Fruit fly (Drosophila melanogaster) whole organism, embryonic: ENCODE measurements around the gene CG14545.

Source experiments
- Abd-B ChIP-seq: fragments of 200-800 bp; sonication (Bioruptor generic); optimal IDR thresholded peaks from 2 replicates; lab custom pipeline; 2018; ENCODE audit warnings: missing biosample characterization, mild to moderate bottlenecking, missing genetic modification characterization, moderate library complexity
- B-H1 ChIP-seq: fragments of 200-800 bp; sonication (Bioruptor generic); IDR thresholded peaks from 3 replicates; pipeline ENCODE4 v1.3.6; 2022; ENCODE audit warnings: missing biosample characterization, missing genetic modification characterization
- Bteb2 ChIP-seq: fragments of 200-800 bp; sonication (Bioruptor generic); optimal IDR thresholded peaks from 2 replicates; lab custom pipeline; 2016; ENCODE audit warnings: missing biosample characterization, missing genetic modification characterization
- CG10959 ChIP-seq: fragments of 200-800 bp; sonication (Bioruptor generic); IDR thresholded peaks from 2 replicates; pipeline ENCODE4 v1.3.6; 2022; ENCODE audit warnings: missing biosample characterization, missing genetic modification characterization
- CG10979 ChIP-seq: fragments of 200-800 bp; sonication (Bioruptor generic); optimal IDR thresholded peaks from 2 replicates; lab custom pipeline; 2018; ENCODE audit warnings: missing biosample characterization, mild to moderate bottlenecking, missing genetic modification characterization, moderate library complexity
- CG11247 ChIP-seq: fragments of 200-800 bp; sonication (Bioruptor generic); IDR thresholded peaks from 2 replicates; pipeline ENCODE4 v1.3.6; 2022; ENCODE audit warnings: missing biosample characterization, missing genetic modification characterization
- CG1602 ChIP-seq: fragments of 200-800 bp; sonication (Bioruptor generic); optimal IDR thresholded peaks from 3 replicates; lab custom pipeline; 2016; ENCODE audit warnings: missing biosample characterization, missing genetic modification characterization
- CG1647 ChIP-seq: fragments of 200-800 bp; sonication (Bioruptor generic); optimal IDR thresholded peaks from 3 replicates; lab custom pipeline; 2016; ENCODE audit warnings: missing biosample characterization, missing genetic modification characterization
- CG17361 ChIP-seq: fragments of 200-800 bp; sonication (Bioruptor generic); IDR thresholded peaks from 3 replicates; pipeline ENCODE4 v1.3.6; 2022; ENCODE audit warnings: missing biosample characterization, missing genetic modification characterization
- CG17912 ChIP-seq: fragments of 200-800 bp; sonication (Bioruptor generic); optimal IDR thresholded peaks from 2 replicates; lab custom pipeline; 2018; ENCODE audit warnings: missing biosample characterization, mild to moderate bottlenecking, missing genetic modification characterization
- CG2199 ChIP-seq: fragments of 200-800 bp; sonication (Bioruptor generic); IDR thresholded peaks from 3 replicates; pipeline ENCODE4 v1.3.6; 2022; ENCODE audit warnings: missing biosample characterization, missing genetic modification characterization
- CG3163 ChIP-seq: fragments of 200-800 bp; sonication (Bioruptor generic); optimal IDR thresholded peaks from 3 replicates; lab custom pipeline; 2016; ENCODE audit warnings: missing biosample characterization, missing genetic modification characterization
- CG3847 ChIP-seq: fragments of 200-800 bp; sonication (Bioruptor generic); IDR thresholded peaks from 2 replicates; pipeline ENCODE4 v1.3.6; 2022; ENCODE audit warnings: missing biosample characterization, missing genetic modification characterization
- CG4282 ChIP-seq: fragments of 200-800 bp; sonication (Bioruptor generic); optimal IDR thresholded peaks from 2 replicates; lab custom pipeline; 2016; ENCODE audit warnings: missing biosample characterization, missing genetic modification characterization
- CG5180 ChIP-seq: fragments of 200-800 bp; sonication (Bioruptor generic); optimal IDR thresholded peaks from 3 replicates; lab custom pipeline; 2017; ENCODE audit warnings: missing biosample characterization, missing genetic modification characterization, mild to moderate bottlenecking, moderate library complexity, missing genetic modification reagents
- CG6175 ChIP-seq: fragments of 200-800 bp; sonication (Bioruptor generic); IDR thresholded peaks from 3 replicates; pipeline ENCODE4 v1.3.6; 2022; ENCODE audit warnings: missing biosample characterization, missing genetic modification characterization
- CG6854 ChIP-seq: fragments of 200-800 bp; sonication (Bioruptor generic); optimal IDR thresholded peaks from 3 replicates; lab custom pipeline; 2017; ENCODE audit warnings: missing biosample characterization, mild to moderate bottlenecking, missing genetic modification characterization
- CG7963 ChIP-seq: fragments of 200-800 bp; sonication (Bioruptor generic); IDR thresholded peaks from 3 replicates; pipeline ENCODE4 v1.3.6; 2022; ENCODE audit warnings: missing biosample characterization, missing genetic modification characterization; ENCODE audit not compliant: partially characterized antibody
- CG8281 ChIP-seq: fragments of 200-800 bp; sonication (Bioruptor generic); optimal IDR thresholded peaks from 2 replicates; lab custom pipeline; 2018; ENCODE audit warnings: missing biosample characterization, mild to moderate bottlenecking, missing genetic modification characterization, moderate library complexity
- CG8944 ChIP-seq: fragments of 200-800 bp; sonication (Bioruptor generic); optimal IDR thresholded peaks from 3 replicates; lab custom pipeline; 2016; ENCODE audit warnings: missing biosample characterization, missing genetic modification characterization
- Hand ChIP-seq: fragments of 200-800 bp; sonication (Bioruptor generic); optimal IDR thresholded peaks from 2 replicates; lab custom pipeline; 2017; ENCODE audit warnings: mild to moderate bottlenecking, missing biosample characterization, missing genetic modification reagents, missing genetic modification characterization
- Hr51 ChIP-seq, 2 experiments: fragments of 200-800 bp; sonication (Bioruptor generic); optimal IDR thresholded peaks; 2 replicates in 1 of 2; 3 replicates in 1 of 2; lab custom pipeline; 2016 to 2018; ENCODE audit warnings: missing biosample characterization in 2 of 2, missing genetic modification characterization in 2 of 2, mild to moderate bottlenecking in 1 of 2, moderate library complexity in 1 of 2
- MTF-1 ChIP-seq: fragments of 200-800 bp; sonication (Bioruptor generic); optimal IDR thresholded peaks from 2 replicates; lab custom pipeline; 2018; ENCODE audit warnings: missing biosample characterization, mild to moderate bottlenecking, missing genetic modification characterization, borderline replicate concordance
- NfI ChIP-seq: fragments of 200-800 bp; sonication (Bioruptor generic); optimal IDR thresholded peaks from 3 replicates; lab custom pipeline; 2018; ENCODE audit warnings: missing biosample characterization, mild to moderate bottlenecking, missing genetic modification characterization, moderate library complexity
- Stat92E ChIP-seq, 3 experiments: fragments of >200 bp in 2 of 3; fragments of 200-800 bp in 1 of 3; sonication (Bioruptor generic) in 1 of 3; optimal IDR thresholded peaks; 2 replicates each; lab custom pipeline; 2017 to 2019; ENCODE audit warnings: missing biosample characterization in 3 of 3, missing genetic modification characterization in 3 of 3, mild to moderate bottlenecking in 1 of 3, moderate library complexity in 1 of 3
- Taf1 ChIP-seq: fragments of 200-800 bp; sonication (Bioruptor generic); IDR thresholded peaks from 2 replicates; pipeline ENCODE4 v1.3.6; 2022; ENCODE audit warnings: missing biosample characterization, missing genetic modification characterization
- Usf ChIP-seq: fragments of 200-800 bp; sonication (Bioruptor generic); optimal IDR thresholded peaks from 2 replicates; lab custom pipeline; 2017; ENCODE audit warnings: missing genotype, missing biosample characterization, missing genetic modification characterization
- cato ChIP-seq: fragments of 200-800 bp; sonication (Bioruptor generic); optimal IDR thresholded peaks from 2 replicates; lab custom pipeline; 2016; ENCODE audit warnings: missing biosample characterization, missing genetic modification characterization, borderline replicate concordance
- corto ChIP-seq: fragments of 200-800 bp; sonication (Bioruptor generic); optimal IDR thresholded peaks from 2 replicates; lab custom pipeline; 2016; ENCODE audit warnings: missing biosample characterization, mild to moderate bottlenecking, missing genetic modification characterization, moderate library complexity
- crol ChIP-seq: fragments of 200-800 bp; sonication (Bioruptor generic); IDR thresholded peaks from 2 replicates; pipeline ENCODE4 v1.3.6; 2022; ENCODE audit warnings: missing biosample characterization, missing genetic modification characterization
- dimm ChIP-seq: fragments of 200-800 bp; sonication (Bioruptor generic); IDR thresholded peaks from 2 replicates; pipeline ENCODE4 v1.3.6; 2022; ENCODE audit warnings: missing biosample characterization, missing genetic modification characterization
- dmrt11E ChIP-seq: fragments of 200-800 bp; sonication (Bioruptor generic); optimal IDR thresholded peaks from 3 replicates; lab custom pipeline; 2018; ENCODE audit warnings: missing biosample characterization, mild to moderate bottlenecking, missing genetic modification characterization, moderate library complexity
- dmrt99B ChIP-seq: fragments of 200-800 bp; sonication (Bioruptor generic); optimal IDR thresholded peaks from 2 replicates; lab custom pipeline; 2018; ENCODE audit warnings: missing biosample characterization, mild to moderate bottlenecking, missing genetic modification characterization, moderate library complexity
- gem ChIP-seq: fragments of 200-800 bp; sonication (Bioruptor generic); optimal IDR thresholded peaks from 2 replicates; lab custom pipeline; 2019; ENCODE audit warnings: missing biosample characterization, mild to moderate bottlenecking, missing genetic modification characterization, moderate library complexity
- ham ChIP-seq: fragments of 200-800 bp; sonication (Bioruptor generic); IDR thresholded peaks from 2 replicates; pipeline ENCODE4 v1.3.6; 2022; ENCODE audit warnings: missing biosample characterization, missing genetic modification characterization
- jumu ChIP-seq: fragments of 200-800 bp; sonication (Bioruptor generic); optimal IDR thresholded peaks from 3 replicates; lab custom pipeline; 2016; ENCODE audit warnings: missing biosample characterization, missing genetic modification characterization
- luna ChIP-seq: fragments of 200-800 bp; sonication (Bioruptor generic); optimal IDR thresholded peaks from 2 replicates; lab custom pipeline; 2016; ENCODE audit warnings: missing biosample characterization, missing genetic modification characterization
- nmo ChIP-seq: fragments of 200-800 bp; sonication (Bioruptor generic); optimal IDR thresholded peaks from 2 replicates; lab custom pipeline; 2018; ENCODE audit warnings: missing biosample characterization, mild to moderate bottlenecking, missing genetic modification characterization, moderate library complexity
- otp ChIP-seq: fragments of 200-800 bp; sonication (Bioruptor generic); IDR thresholded peaks from 3 replicates; pipeline ENCODE4, ENCODE4 v1.3.6; 2022; ENCODE audit warnings: missing biosample characterization, missing genetic modification characterization
- phol ChIP-seq: fragments of 200-800 bp; sonication (Bioruptor generic); optimal IDR thresholded peaks from 3 replicates; lab custom pipeline; 2018; ENCODE audit warnings: missing biosample characterization, mild to moderate bottlenecking, missing genetic modification characterization, moderate library complexity
- run ChIP-seq: fragments of 200-800 bp; sonication (Bioruptor generic); optimal IDR thresholded peaks from 3 replicates; lab custom pipeline; 2018; ENCODE audit warnings: missing biosample characterization, mild to moderate bottlenecking, missing genetic modification characterization
- sim ChIP-seq: fragments of 200-800 bp; sonication (Bioruptor generic); IDR thresholded peaks from 2 replicates; pipeline ENCODE4 v1.3.6; 2022; ENCODE audit warnings: missing biosample characterization, missing genetic modification characterization
- slbo ChIP-seq: fragments of 200-800 bp; sonication (Bioruptor generic); IDR thresholded peaks from 2 replicates; pipeline ENCODE4 v1.3.6; 2022; ENCODE audit warnings: missing biosample characterization, missing genetic modification characterization
- sna ChIP-seq: fragments of 200-800 bp; sonication (Bioruptor generic); IDR thresholded peaks from 2 replicates; pipeline ENCODE4 v1.3.6; 2022; ENCODE audit warnings: missing biosample characterization, missing genetic modification characterization; ENCODE audit not compliant: partially characterized antibody
- so ChIP-seq: fragments of 200-800 bp; sonication (Bioruptor generic); IDR thresholded peaks from 3 replicates; pipeline ENCODE4 v1.3.6; 2022; ENCODE audit warnings: missing biosample characterization, missing genetic modification characterization
- wek ChIP-seq: fragments of 200-800 bp; sonication (Bioruptor generic); optimal IDR thresholded peaks from 3 replicates; lab custom pipeline; 2018; ENCODE audit warnings: missing biosample characterization, mild to moderate bottlenecking, missing genetic modification characterization, moderate library complexity
- z ChIP-seq: fragments of 200-800 bp; sonication (Bioruptor generic); IDR thresholded peaks from 3 replicates; pipeline ENCODE4 v1.3.6; 2022; ENCODE audit warnings: missing biosample characterization, missing genetic modification characterization

CG14545 gene

dm6 chr3R:25881915-25882314 is 30.8 kb upstream of the CG14545 start, which contains the start of gene SppL (continued):
- no peak for TF ChIP-seq CG10959

DNA sequence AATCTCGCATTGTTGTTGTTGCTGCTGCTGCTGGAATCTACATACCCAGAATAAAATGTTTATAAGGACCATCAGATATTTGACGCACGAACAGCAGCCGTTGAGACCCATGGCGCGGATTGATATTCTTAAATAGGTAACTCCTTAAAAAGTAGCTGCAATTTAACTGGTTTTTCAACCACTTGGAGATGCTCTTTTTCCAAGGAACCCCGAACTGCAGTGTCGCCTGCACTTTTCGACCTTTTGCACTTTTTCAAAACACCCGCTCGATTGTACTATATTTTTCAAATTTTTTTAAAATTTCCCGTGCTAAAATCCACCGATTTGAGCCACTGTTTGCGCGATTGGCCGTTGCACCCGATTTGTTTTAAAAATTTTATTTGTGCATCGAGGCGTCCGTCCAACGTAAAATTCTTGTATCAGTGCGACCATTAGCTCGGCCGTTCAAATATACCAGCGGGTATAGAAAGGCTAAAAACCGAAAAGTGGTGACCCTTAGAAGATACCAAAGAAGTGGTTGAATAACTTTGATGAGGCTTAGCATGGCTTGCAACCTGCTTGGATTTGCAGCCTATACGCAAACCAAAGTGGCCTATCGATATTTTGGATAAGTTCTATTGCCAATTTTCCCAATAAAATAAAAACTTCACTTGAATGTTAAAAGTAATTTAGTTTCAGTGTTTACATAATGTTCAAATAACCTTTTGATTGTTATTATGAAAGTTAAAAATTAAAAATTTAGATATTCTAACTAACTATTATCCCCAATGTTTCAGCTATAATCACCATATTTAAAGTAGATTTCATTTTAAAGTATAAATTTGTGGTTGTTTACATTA is 30.1 kb upstream of the CG14545 start, which contains the start of gene Tsp96F:
Tsp96F (minus strand) TSS at position 457 of the 839 bp plus-strand sequence.
- TF ChIP-seq CG6854 (no peak), CG17361 (GFP tag; lab: Robert Waterston, UW) (no peak; the same call in 2 of the 3 replicates), sna (GFP tag; lab: Robert Waterston, UW) (0 out of 2 replicates have a peak, but pooled peaks have one; percentile 0), CG2199 (GFP tag; lab: Robert Waterston, UW) (no peak), z (GFP tag; lab: Robert Waterston, UW) (no peak), Stat92E (GFP tag; optimal IDR thresholded peaks at IDR 0.05; lab: Kevin White, UChicago) (peak in 1 of 3 experiments; percentile 38), CG3163 (no peak), Taf1 (no peak), CG17912 (GFP tag; lab: Kevin White, UChicago) (peak; percentile 6), dmrt11E (no peak), ham (no peak), slbo (GFP tag; lab: Robert Waterston, UW) (no peak), CG11247 (GFP tag; lab: Robert Waterston, UW) (no peak), CG3847 (GFP tag; lab: Robert Waterston, UW) (peak; percentile 38; the same call in 1 of the 2 replicates), gem (tag; lab: Kevin White, UChicago) (no peak), CG4282 (no peak), CG7963 (GFP tag; lab: Robert Waterston, UW) (0 out of 3 replicates have a peak, but pooled peaks have one; percentile 47), Usf (GFP tag; lab: Kevin White, UChicago) (no peak), crol (GFP tag; lab: Robert Waterston, UW) (no peak), sim (no peak), phol (tag; lab: Kevin White, UChicago) (peak; percentile 22), nmo (GFP tag; lab: Kevin White, UChicago) (no peak), CG8281 (tag; lab: Kevin White, UChicago) (no peak), NfI (GFP tag; lab: Kevin White, UChicago) (peak; percentile 3), Hand (no peak), so (GFP tag; lab: Robert Waterston, UW) (peak; percentile 20; the same call in 1 of the 3 replicates), CG1602 (no peak), otp (GFP tag; lab: Robert Waterston, UW) (no peak), Abd-B (GFP tag; lab: Kevin White, UChicago) (peak; percentile 32), cato (no peak), CG8944 (peak; percentile 0), corto (no peak), Hr51 (GFP tag; optimal IDR thresholded peaks at IDR 0.05; lab: Kevin White, UChicago) (no peak), Bteb2 (GFP tag; lab: Kevin White, UChicago) (no peak), B-H1 (no peak), CG5180 (no peak), CG1647 (GFP tag; lab: Kevin White, UChicago) (no peak), CG6175 (GFP tag; lab: Robert Waterston, UW) (no peak), run (no peak), luna (GFP tag; lab: Kevin White, UChicago) (no peak), CG10979 (tag; lab: Kevin White, UChicago) (no peak), wek (no peak), dmrt99B (tag; lab: Kevin White, UChicago) (no peak), MTF-1 (GFP tag; lab: Kevin White, UChicago) (peak; percentile 42), jumu (no peak), dimm (GFP tag; lab: Robert Waterston, UW) (no peak)
